Worm (Caenorhabditis elegans): ENCODE data around the gene pfut-1.

The pfut-1 gene

ce11 chrX:3163972-3164575 lies 1.6 kb upstream of the pfut-1 start, which contains the start of gene syx-6:
TSS of gene syx-6 (plus strand) at chrX:3164525.
- TF ChIP-seq klf-2 (GFP tag; conservative IDR thresholded peaks at IDR 0.05) (no peak), ref-1 (GFP tag; conservative IDR thresholded peaks at IDR 0.05) (no peak), T22C8.4 (GFP tag; IDR thresholded peaks at IDR 0.05) (no peak), flt-1 (GFP tag; IDR thresholded peaks at IDR 0.05) (no peak)

ce11 chrX:3170456-3170855 lies 4.8 kb downstream of the pfut-1 start, which contains the start of gene C15C7.6:
TSS of gene C15C7.6 (minus strand) at chrX:3170556.
- no peak for TF ChIP-seq cog-1 (tag; optimal IDR thresholded peaks at IDR 0.05)
- TF ChIP-seq tab-1 (GFP tag; IDR thresholded peaks at IDR 0.05), result no peak
- no peak for TF ChIP-seq ref-1 (GFP tag; conservative IDR thresholded peaks at IDR 0.05)
- no peak for TF ChIP-seq ztf-23 (GFP tag; IDR thresholded peaks at IDR 0.05)
- TF ChIP-seq flt-1 (GFP tag; IDR thresholded peaks at IDR 0.05), result no peak
- no peak for TF ChIP-seq ztf-29 (GFP tag; IDR thresholded peaks at IDR 0.05)

- TF ChIP-seq flt-1 (GFP tag; IDR thresholded peaks at IDR 0.05) (no peak), cog-1 (tag; optimal IDR thresholded peaks at IDR 0.05) (no peak), T22C8.4 (GFP tag; IDR thresholded peaks at IDR 0.05) (no peak), ztf-29 (GFP tag; IDR thresholded peaks at IDR 0.05) (no peak), ztf-23 (GFP tag; IDR thresholded peaks at IDR 0.05) (no peak), med-1 (GFP tag; optimal IDR thresholded peaks at IDR 0.05; ENCODE audit: insufficient read depth) (no peak), klf-2 (GFP tag; conservative IDR thresholded peaks at IDR 0.05) (no peak), tab-1 (GFP tag; IDR thresholded peaks at IDR 0.05) (no peak), ref-1 (GFP tag; conservative IDR thresholded peaks at IDR 0.05) (no peak)
Observed at ce11 chrX:3176728-3177127, 11.1 kb downstream of the pfut-1 start.

- TF ChIP-seq cog-1 (tag; optimal IDR thresholded peaks at IDR 0.05) (no peak), med-1 (GFP tag; optimal IDR thresholded peaks at IDR 0.05; ENCODE audit: insufficient read depth) (no peak), klf-2 (GFP tag; conservative IDR thresholded peaks at IDR 0.05) (no peak), ztf-29 (GFP tag; IDR thresholded peaks at IDR 0.05) (no peak), T22C8.4 (GFP tag; IDR thresholded peaks at IDR 0.05) (no peak), ztf-23 (GFP tag; IDR thresholded peaks at IDR 0.05) (no peak), flt-1 (GFP tag; IDR thresholded peaks at IDR 0.05) (no peak), ref-1 (GFP tag; conservative IDR thresholded peaks at IDR 0.05) (no peak), tab-1 (GFP tag; IDR thresholded peaks at IDR 0.05) (no peak)
Observed at ce11 chrX:3178501-3178900, 12.9 kb downstream of the pfut-1 start, which contains the start of gene klp-4. TSS of gene klp-4 (minus strand) at chrX:3178701.

- TF ChIP-seq T22C8.4 (GFP tag; IDR thresholded peaks at IDR 0.05), result no peak
- TF ChIP-seq flt-1 (GFP tag; IDR thresholded peaks at IDR 0.05), result no peak
- TF ChIP-seq ztf-29 (GFP tag; IDR thresholded peaks at IDR 0.05), result no peak
- TF ChIP-seq tab-1 (GFP tag; IDR thresholded peaks at IDR 0.05), result no peak
- TF ChIP-seq ztf-23 (GFP tag; IDR thresholded peaks at IDR 0.05), result no peak
- TF ChIP-seq klf-2 (GFP tag; conservative IDR thresholded peaks at IDR 0.05), result no peak
Observed at ce11 chrX:3181376-3181775, 15.8 kb downstream of the pfut-1 start.

- TF ChIP-seq med-1 (GFP tag; optimal IDR thresholded peaks at IDR 0.05; ENCODE audit: insufficient read depth) (no peak), ztf-29 (GFP tag; IDR thresholded peaks at IDR 0.05) (no peak), T22C8.4 (GFP tag; IDR thresholded peaks at IDR 0.05) (no peak), ztf-23 (GFP tag; IDR thresholded peaks at IDR 0.05) (no peak), ref-1 (GFP tag; conservative IDR thresholded peaks at IDR 0.05) (no peak), tab-1 (GFP tag; IDR thresholded peaks at IDR 0.05) (no peak), flt-1 (GFP tag; IDR thresholded peaks at IDR 0.05) (no peak), klf-2 (GFP tag; conservative IDR thresholded peaks at IDR 0.05) (no peak), cog-1 (tag; optimal IDR thresholded peaks at IDR 0.05) (no peak)
Observed at ce11 chrX:3181870-3182269, 16.2 kb downstream of the pfut-1 start.

- no peak for TF ChIP-seq ref-1 (GFP tag; conservative IDR thresholded peaks at IDR 0.05)
Observed at ce11 chrX:3184649-3185048, 19.0 kb downstream of the pfut-1 start.

- TF ChIP-seq tab-1 (GFP tag; IDR thresholded peaks at IDR 0.05), result no peak
- no peak for TF ChIP-seq ztf-23 (GFP tag; IDR thresholded peaks at IDR 0.05)
- TF ChIP-seq ztf-29 (GFP tag; IDR thresholded peaks at IDR 0.05), result no peak
- no peak for TF ChIP-seq cog-1 (tag; optimal IDR thresholded peaks at IDR 0.05)
- no peak for TF ChIP-seq T22C8.4 (GFP tag; IDR thresholded peaks at IDR 0.05)
- no peak for TF ChIP-seq klf-2 (GFP tag; conservative IDR thresholded peaks at IDR 0.05)
- TF ChIP-seq flt-1 (GFP tag; IDR thresholded peaks at IDR 0.05), result no peak
- TF ChIP-seq med-1 (GFP tag; optimal IDR thresholded peaks at IDR 0.05; ENCODE audit: insufficient read depth), result no peak
- no peak for TF ChIP-seq ref-1 (GFP tag; conservative IDR thresholded peaks at IDR 0.05)
Observed at ce11 chrX:3190193-3190592, 24.6 kb downstream of the pfut-1 start.

- no peak for TF ChIP-seq tab-1 (GFP tag; IDR thresholded peaks at IDR 0.05)
- TF ChIP-seq T22C8.4 (GFP tag; IDR thresholded peaks at IDR 0.05), result no peak
- TF ChIP-seq flt-1 (GFP tag; IDR thresholded peaks at IDR 0.05), result no peak
Observed at ce11 chrX:3191353-3192065, 25.9 kb downstream of the pfut-1 start.

- TF ChIP-seq ztf-23 (GFP tag; IDR thresholded peaks at IDR 0.05), result no peak
- no peak for TF ChIP-seq klf-2 (GFP tag; conservative IDR thresholded peaks at IDR 0.05)
- no peak for TF ChIP-seq ref-1 (GFP tag; conservative IDR thresholded peaks at IDR 0.05)
- TF ChIP-seq cog-1 (tag; optimal IDR thresholded peaks at IDR 0.05), result no peak
- TF ChIP-seq T22C8.4 (GFP tag; IDR thresholded peaks at IDR 0.05), result no peak
- TF ChIP-seq tab-1 (GFP tag; IDR thresholded peaks at IDR 0.05), result no peak
- TF ChIP-seq flt-1 (GFP tag; IDR thresholded peaks at IDR 0.05), result no peak
- TF ChIP-seq ztf-29 (GFP tag; IDR thresholded peaks at IDR 0.05), result no peak
- no peak for TF ChIP-seq med-1 (GFP tag; optimal IDR thresholded peaks at IDR 0.05; ENCODE audit: insufficient read depth)
Observed at ce11 chrX:3197319-3197718, 31.7 kb downstream of the pfut-1 start.
